Worm (Caenorhabditis elegans): ENCODE results near the gene pho-11.

ce11 chrII:9980077-9980631, 48.5 kb downstream of the pho-11 start, which contains the start of gene ZK892.6:
- TF ChIP-seq unc-62 (GFP tag; optimal IDR thresholded peaks at IDR 0.05) (no peak), nhr-28 (tag; optimal IDR thresholded peaks at IDR 0.05) (no peak), snpc-4 (tag; optimal IDR thresholded peaks at IDR 0.05) (no peak), nhr-76 (tag; optimal IDR thresholded peaks at IDR 0.05) (no peak), ceh-82 (tag; optimal IDR thresholded peaks at IDR 0.05) (no peak), egl-27 (tag; optimal IDR thresholded peaks at IDR 0.05) (no peak), pha-4 (tag; optimal IDR thresholded peaks at IDR 0.05) (no peak), zag-1 (tag; optimal IDR thresholded peaks at IDR 0.05) (no peak), nfya-1 (tag; optimal IDR thresholded peaks at IDR 0.05; ENCODE audit: insufficient read depth) (no peak), nhr-77 (tag; optimal IDR thresholded peaks at IDR 0.05) (no peak), elt-1 (tag; optimal IDR thresholded peaks at IDR 0.05) (no peak)

Measured in whole organism, L3 larva.